Fruit fly (Drosophila melanogaster) Kc167 (cell line): Measurements from ENCODE around the gene CG33644.

ENCODE experiments used
- Myc ChIP-seq: fragments of >200 bp; optimal IDR thresholded peaks from 2 replicates; lab custom pipeline; 2017; ENCODE audit warnings: missing external identifiers
- Sin3A ChIP-seq: fragments of >200 bp; optimal IDR thresholded peaks from 2 replicates; lab custom pipeline; 2018; ENCODE audit warnings: missing external identifiers
- h ChIP-seq: fragments of >200 bp; optimal IDR thresholded peaks from 3 replicates; lab custom pipeline; 2018; ENCODE audit warnings: missing external identifiers
- insv ChIP-seq: fragments of >200 bp; optimal IDR thresholded peaks from 3 replicates; lab custom pipeline; 2018; ENCODE audit warnings: missing external identifiers
- psq ChIP-seq: fragments of >200 bp; optimal IDR thresholded peaks from 2 replicates; lab custom pipeline; 2017; ENCODE audit warnings: missing external identifiers
- ttk ChIP-seq: sonication (Bioruptor generic); optimal IDR thresholded peaks from 2 replicates; lab custom pipeline; 2017; ENCODE audit warnings: missing external identifiers

DNA sequence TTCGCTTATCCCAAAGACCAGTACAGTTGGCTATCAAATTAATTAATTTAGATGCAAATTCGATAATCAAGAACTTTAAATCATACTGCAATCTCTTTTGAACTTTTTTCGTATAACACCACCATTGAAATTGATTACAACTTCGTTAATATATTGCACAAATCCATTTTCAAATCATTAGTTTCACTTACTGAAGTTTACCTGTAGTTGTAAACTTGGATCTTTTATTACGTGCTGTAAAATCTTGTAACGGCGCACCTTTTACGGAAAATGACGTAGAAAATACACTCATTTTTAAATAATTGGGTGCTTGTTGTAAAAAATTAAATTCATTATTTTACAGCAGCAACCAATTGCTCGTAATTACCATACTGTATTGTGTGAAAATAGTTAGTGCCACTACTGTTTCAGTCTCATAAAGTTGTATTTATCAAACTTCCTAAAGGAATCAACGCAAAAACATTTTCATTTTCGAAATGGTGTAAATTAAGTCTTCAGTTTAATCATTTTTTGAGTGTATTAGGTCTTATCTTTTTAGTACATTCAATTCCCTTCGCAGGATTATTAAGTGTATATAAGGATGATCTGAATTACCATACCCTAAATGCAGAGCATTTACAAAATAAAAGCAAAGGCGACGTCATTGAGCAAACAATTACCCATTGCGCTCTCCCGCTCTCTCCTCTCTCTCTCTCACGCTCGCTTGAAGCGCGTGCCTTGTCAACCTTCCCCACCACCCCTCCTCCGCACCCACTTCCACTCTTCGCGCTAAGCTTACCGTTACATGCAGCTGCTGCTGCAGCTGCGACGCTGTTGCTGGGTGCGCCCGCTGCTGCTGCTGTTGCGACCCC is 19.5 kb upstream of the CG33644 start:
- no peak for TF ChIP-seq h (lab: Kevin White, UChicago)
- TF ChIP-seq Sin3A (lab: Kevin White, UChicago), result no peak
- no peak for TF ChIP-seq ttk
- no peak for TF ChIP-seq psq (lab: Kevin White, UChicago)
- TF ChIP-seq insv (lab: Kevin White, UChicago), result no peak
- TF ChIP-seq Myc (lab: Kevin White, UChicago), result no peak
